Fruit fly (Drosophila melanogaster): Measurements from ENCODE around the gene Ptth.

The Ptth gene

DNA sequence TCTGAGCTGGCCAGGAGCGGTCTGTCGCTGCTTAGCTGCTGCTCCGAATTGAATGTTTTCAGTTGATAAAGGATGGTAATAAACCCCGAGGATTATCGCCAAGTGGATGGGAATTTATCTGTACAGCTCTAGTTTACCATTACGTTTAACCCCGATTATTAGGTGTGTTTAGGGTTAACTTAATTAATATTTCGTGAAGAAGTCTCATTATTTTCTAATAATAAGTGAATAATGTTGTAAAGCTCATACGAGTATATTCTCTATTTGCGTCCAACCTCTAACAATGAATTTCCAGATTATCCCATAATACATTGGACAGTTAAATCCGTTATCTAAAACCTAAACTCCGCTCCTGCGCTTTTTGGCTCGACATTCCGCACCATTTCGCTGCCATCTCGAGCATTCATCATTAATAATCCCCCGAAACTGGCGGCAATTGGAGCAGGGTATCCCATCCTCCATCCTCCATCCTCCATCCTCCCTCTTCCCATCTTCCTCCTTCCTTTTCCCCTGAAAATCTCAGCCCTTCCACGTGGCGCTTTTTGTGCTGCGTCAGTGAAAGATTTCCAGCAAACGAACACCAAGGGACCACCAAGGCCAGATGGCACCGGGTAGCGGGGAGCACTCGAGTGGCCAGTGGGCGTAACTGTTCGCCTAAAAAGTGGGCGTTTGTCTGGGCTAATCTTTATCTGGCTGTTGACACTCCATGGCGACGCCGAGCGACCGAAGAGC lies 50.3 kb downstream of the Ptth start (continued):
- TF ChIP-seq CG3919 (GFP tag; optimal IDR thresholded peaks at IDR 0.05), result no peak
- no peak for TF ChIP-seq CG15336 (GFP tag; IDR thresholded peaks at IDR 0.05)
- no peak for TF ChIP-seq CG7368 (GFP tag; optimal IDR thresholded peaks at IDR 0.05)
- no peak for TF ChIP-seq CG6792 (GFP tag; optimal IDR thresholded peaks at IDR 0.05)
- peak; percentile 51 for TF ChIP-seq Ets21C (GFP tag; optimal IDR thresholded peaks at IDR 0.05)
- TF ChIP-seq Gug (GFP tag; IDR thresholded peaks at IDR 0.05), result no peak
- TF ChIP-seq CG10631 (GFP tag; optimal IDR thresholded peaks at IDR 0.05), result no peak
- no peak for TF ChIP-seq Lpt (GFP tag; optimal IDR thresholded peaks at IDR 0.05)
- no peak for TF ChIP-seq CG6854 (GFP tag; optimal IDR thresholded peaks at IDR 0.05)
- no peak for TF ChIP-seq dsx (GFP tag; optimal IDR thresholded peaks at IDR 0.05; ENCODE audit: poor library complexity, severe bottlenecking)
- no peak for TF ChIP-seq CG4318 (GFP tag; optimal IDR thresholded peaks at IDR 0.05)
- TF ChIP-seq CG9139 (GFP tag; optimal IDR thresholded peaks at IDR 0.05), result no peak
- TF ChIP-seq achi (GFP tag; optimal IDR thresholded peaks at IDR 0.05), result no peak
- no peak for TF ChIP-seq Eip93F (GFP tag; optimal IDR thresholded peaks at IDR 0.05)
- TF ChIP-seq CG6808 (GFP tag; optimal IDR thresholded peaks at IDR 0.05), result peak; percentile 40
- no peak for TF ChIP-seq net (GFP tag; optimal IDR thresholded peaks at IDR 0.05)
- no peak for TF ChIP-seq CG11294 (GFP tag; IDR thresholded peaks at IDR 0.05)
- TF ChIP-seq Hr4 (GFP tag; optimal IDR thresholded peaks at IDR 0.05), result no peak
- peak; percentile 27 for TF ChIP-seq Sox102F (GFP tag; optimal IDR thresholded peaks at IDR 0.05)
- TF ChIP-seq esn (GFP tag; optimal IDR thresholded peaks at IDR 0.05), result peak; percentile 53
- TF ChIP-seq Hr39 (GFP tag; optimal IDR thresholded peaks at IDR 0.05), result peak; percentile 10
- peak; percentile 1 for TF ChIP-seq acj6 (GFP tag; optimal IDR thresholded peaks at IDR 0.05)
- no peak for TF ChIP-seq vri (GFP tag; optimal IDR thresholded peaks at IDR 0.05)
- peak; percentile 17 for TF ChIP-seq OdsH (GFP tag; optimal IDR thresholded peaks at IDR 0.05)
- peak; percentile 2 for TF ChIP-seq Smox (GFP tag; optimal IDR thresholded peaks at IDR 0.05)
- TF ChIP-seq CG16779 (tag; optimal IDR thresholded peaks at IDR 0.05), result no peak
- peak; percentile 20 for TF ChIP-seq lz (GFP tag; optimal IDR thresholded peaks at IDR 0.05)
- peak; percentile 15 for TF ChIP-seq CG10669 (GFP tag; optimal IDR thresholded peaks at IDR 0.05)
- peak; percentile 34 for TF ChIP-seq cyc (GFP tag; optimal IDR thresholded peaks at IDR 0.05)
- TF ChIP-seq CG11762 (GFP tag; optimal IDR thresholded peaks at IDR 0.05; ENCODE audit: insufficient read depth), result no peak
- no peak for TF ChIP-seq Ets96B (tag; optimal IDR thresholded peaks at IDR 0.05)
- TF ChIP-seq fd59A (GFP tag; optimal IDR thresholded peaks at IDR 0.05), result peak; percentile 0
- peak; percentile 83 for TF ChIP-seq Eip78C (GFP tag)
